Worm (Caenorhabditis elegans): Measurements from ENCODE around the gene clec-163.

The clec-163 gene

ce11 chrIII:10844873-10845272 is 50.7 kb downstream of the clec-163 start, which contains the start of gene pde-12 (continued):
- TF ChIP-seq pax-3 (tag; optimal IDR thresholded peaks at IDR 0.05) (peak; percentile 79), lin-39 (tag; optimal IDR thresholded peaks at IDR 0.05) (peak; percentile 87), sox-4 (tag; optimal IDR thresholded peaks at IDR 0.05) (peak; percentile 76), F16B12.6 (tag; optimal IDR thresholded peaks at IDR 0.05) (peak; percentile 70), mdl-1 (tag; optimal IDR thresholded peaks at IDR 0.05) (peak in 1 of 2 experiments; percentile 69), hlh-4 (tag; optimal IDR thresholded peaks at IDR 0.05) (no peak), lin-14 (GFP tag; optimal IDR thresholded peaks at IDR 0.05) (no peak), grh-1 (GFP tag; IDR thresholded peaks at IDR 0.05) (peak; percentile 77), zip-4 (GFP tag; optimal IDR thresholded peaks at IDR 0.05) (no peak), Y116A8C.19 (tag; optimal IDR thresholded peaks at IDR 0.05; ENCODE audit: borderline replicate concordance) (no peak), jun-1 (tag; optimal IDR thresholded peaks at IDR 0.05) (peak; percentile 77), unc-86 (tag; optimal IDR thresholded peaks at IDR 0.05) (peak; percentile 91), dsc-1 (tag; optimal IDR thresholded peaks at IDR 0.05) (peak; percentile 93), blmp-1 (tag; optimal IDR thresholded peaks at IDR 0.05) (peak; percentile 71), ceh-8 (GFP tag; optimal IDR thresholded peaks at IDR 0.05) (no peak), egl-27 (tag; optimal IDR thresholded peaks at IDR 0.05) (no peak), xbp-1 (tag; optimal IDR thresholded peaks at IDR 0.05) (peak; percentile 93), ztf-11 (tag; optimal IDR thresholded peaks at IDR 0.05) (peak in 1 of 2 experiments; percentile 72), nhr-11 (tag; optimal IDR thresholded peaks at IDR 0.05) (peak; percentile 62), lin-35 (GFP tag; optimal IDR thresholded peaks at IDR 0.05) (peak; percentile 87 to 92), snpc-4 (tag; optimal IDR thresholded peaks at IDR 0.05) (peak; percentile 82), C34B4.2 (tag; optimal IDR thresholded peaks at IDR 0.05) (no peak), isw-1 (GFP tag; IDR thresholded peaks at IDR 0.05) (peak; percentile 86), nhr-71 (tag; optimal IDR thresholded peaks at IDR 0.05) (peak; percentile 95), nhr-19 (GFP tag; conservative IDR thresholded peaks at IDR 0.05) (peak; percentile 91), snu-23 (GFP tag; optimal IDR thresholded peaks at IDR 0.05) (peak; percentile 95), tlp-1 (tag; optimal IDR thresholded peaks at IDR 0.05) (no peak), fkh-10 (GFP tag; optimal IDR thresholded peaks at IDR 0.05) (peak; percentile 42), C16A3.4 (tag; optimal IDR thresholded peaks at IDR 0.05) (peak; percentile 82), lsy-2 (tag; optimal IDR thresholded peaks at IDR 0.05) (peak; percentile 91 to 92), hpl-2 (GFP tag; optimal IDR thresholded peaks at IDR 0.05) (no peak), ama-1 (optimal IDR thresholded peaks at IDR 0.05) (no peak), efl-1 (optimal IDR thresholded peaks at IDR 0.05) (peak; percentile 83 to 90), efl-1 (GFP tag; optimal IDR thresholded peaks at IDR 0.05 in 1 of 2) (peak; percentile 84 to 98), ceh-82 (tag; optimal IDR thresholded peaks at IDR 0.05) (peak; percentile 83 to 84 (median 83)), ceh-88 (GFP tag; IDR thresholded peaks at IDR 0.05) (peak; percentile 74), ceh-90 (tag; optimal IDR thresholded peaks at IDR 0.05) (no peak), fkh-4 (tag; optimal IDR thresholded peaks at IDR 0.05; ENCODE audit: borderline replicate concordance) (peak; percentile 43), sup-37 (GFP tag; optimal IDR thresholded peaks at IDR 0.05) (peak; percentile 69), lin-15B (tag; optimal IDR thresholded peaks at IDR 0.05) (peak; percentile 81), pag-3 (tag; optimal IDR thresholded peaks at IDR 0.05; ENCODE audit: borderline replicate concordance, insufficient read depth) (no peak), unc-30 (tag; optimal IDR thresholded peaks at IDR 0.05) (no peak), nhr-12 (tag; optimal IDR thresholded peaks at IDR 0.05) (no peak), aha-1 (tag; optimal IDR thresholded peaks at IDR 0.05) (peak; percentile 77), nhr-237 (tag; optimal IDR thresholded peaks at IDR 0.05) (peak; percentile 13), unc-98 (GFP tag; IDR thresholded peaks at IDR 0.05) (no peak), nhr-20 (tag; optimal IDR thresholded peaks at IDR 0.05) (peak; percentile 91), elt-3 (tag; optimal IDR thresholded peaks at IDR 0.05) (peak in 2 of 6 experiments; percentile 36 to 72), mep-1 (tag; optimal IDR thresholded peaks at IDR 0.05) (peak; percentile 94), zag-1 (tag; optimal IDR thresholded peaks at IDR 0.05) (no peak), aly-2 (tag; optimal IDR thresholded peaks at IDR 0.05) (peak; percentile 60), irx-1 (tag; optimal IDR thresholded peaks at IDR 0.05) (peak; percentile 91), sptf-1 (tag; optimal IDR thresholded peaks at IDR 0.05) (no peak), ztf-4 (tag; optimal IDR thresholded peaks at IDR 0.05) (peak; percentile 72)
